Fruit fly (Drosophila melanogaster) whole organism: Measurements from ENCODE around the gene Herp.

Experiments
- CG8478 ChIP-seq: fragments of >200 bp; optimal IDR thresholded peaks from 2 replicates; lab custom pipeline; 2018; ENCODE audit warnings: inconsistent platforms
- Dll ChIP-seq: fragments of >200 bp; optimal IDR thresholded peaks from 2 replicates; lab custom pipeline; 2017
- EcR ChIP-seq, 2 experiments: fragments of >200 bp; optimal IDR thresholded peaks; 2 replicates each; lab custom pipeline; 2017; ENCODE audit warnings: missing biosample characterization in 2 of 2, missing genetic modification characterization in 2 of 2, missing genetic modification reagents in 2 of 2
- pan ChIP-seq: fragments of >200 bp; optimal IDR thresholded peaks from 2 replicates; lab custom pipeline; 2017
- psq ChIP-seq: fragments of >200 bp; optimal IDR thresholded peaks from 2 replicates; lab custom pipeline; 2017
- usp ChIP-seq: fragments of >200 bp; optimal IDR thresholded peaks from 2 replicates; lab custom pipeline; 2017; ENCODE audit warnings: missing biosample characterization, missing genetic modification characterization, mixed read lengths

Gene Herp

dm6 chr2L:7794689-7795475 lies 5.0 kb downstream of the Herp start:
- TF ChIP-seq EcR (GFP tag; optimal IDR thresholded peaks at IDR 0.05; lab: Kevin White, UChicago) = no peak
- no peak for TF ChIP-seq Dll (lab: Kevin White, UChicago)

- TF ChIP-seq CG8478 (no peak), usp (GFP tag; lab: Kevin White, UChicago) (no peak), Dll (lab: Kevin White, UChicago) (no peak), pan (lab: Kevin White, UChicago) (no peak), psq (lab: Kevin White, UChicago) (no peak), EcR (GFP tag; optimal IDR thresholded peaks at IDR 0.05; lab: Kevin White, UChicago) (no peak)
These were observed 8.5 kb downstream of the Herp start for dm6 chr2L:7791356-7791738.

dm6 chr2L:7790448-7791355 lies 9.2 kb downstream of the Herp start, which contains the start of gene CG7149:
CG7149 (minus strand) TSS chr2L:7790557.
- no peak for TF ChIP-seq EcR (GFP tag; optimal IDR thresholded peaks at IDR 0.05; lab: Kevin White, UChicago)
- no peak for TF ChIP-seq usp (GFP tag; lab: Kevin White, UChicago)
- TF ChIP-seq CG8478 = no peak
- no peak for TF ChIP-seq Dll (lab: Kevin White, UChicago)
- no peak for TF ChIP-seq psq (lab: Kevin White, UChicago)
- TF ChIP-seq pan (lab: Kevin White, UChicago) = no peak

dm6 chr2L:7790081-7790447 lies 9.8 kb downstream of the Herp start:
- TF ChIP-seq psq (lab: Kevin White, UChicago) = no peak

dm6 chr2L:7788952-7789466 lies 10.8 kb downstream of the Herp start:
- TF ChIP-seq Dll (lab: Kevin White, UChicago) (no peak), usp (GFP tag; lab: Kevin White, UChicago) (no peak), pan (lab: Kevin White, UChicago) (no peak), EcR (GFP tag; optimal IDR thresholded peaks at IDR 0.05; lab: Kevin White, UChicago) (no peak), CG8478 (no peak), psq (lab: Kevin White, UChicago) (no peak)

- TF ChIP-seq CG8478 (no peak), psq (lab: Kevin White, UChicago) (no peak), usp (GFP tag; lab: Kevin White, UChicago) (no peak), EcR (GFP tag; optimal IDR thresholded peaks at IDR 0.05; lab: Kevin White, UChicago) (no peak), Dll (lab: Kevin White, UChicago) (no peak), pan (lab: Kevin White, UChicago) (no peak)
These were observed 17.0 kb downstream of the Herp start, which contains the start of gene Brd7-9 for dm6 chr2L:7782788-7783401. Brd7-9 (plus strand) TSS chr2L:7782865.

- TF ChIP-seq Dll (lab: Kevin White, UChicago) (no peak), usp (GFP tag; lab: Kevin White, UChicago) (no peak), CG8478 (no peak), pan (lab: Kevin White, UChicago) (no peak), EcR (GFP tag; optimal IDR thresholded peaks at IDR 0.05; lab: Kevin White, UChicago) (no peak), psq (lab: Kevin White, UChicago) (no peak)
These were observed 18.7 kb downstream of the Herp start, which contains the start of gene CG7164 for dm6 chr2L:7781165-7781564. CG7164 (plus strand) TSS chr2L:7781465.

- no peak for TF ChIP-seq Dll (lab: Kevin White, UChicago)
- TF ChIP-seq psq (lab: Kevin White, UChicago) = no peak
These were observed 20.1 kb downstream of the Herp start, which contains the start of gene Uro for dm6 chr2L:7779785-7780184. Uro (plus strand) TSS chr2L:7780085.

- TF ChIP-seq psq (lab: Kevin White, UChicago) = no peak
- TF ChIP-seq pan (lab: Kevin White, UChicago) = no peak
- TF ChIP-seq Dll (lab: Kevin White, UChicago) = no peak
These were observed 21.7 kb downstream of the Herp start, which contains the start of gene CG7179 for dm6 chr2L:7777979-7778692. CG7179 (minus strand) TSS chr2L:7778029.

dm6 chr2L:7775260-7775659 lies 24.6 kb downstream of the Herp start:
- TF ChIP-seq Dll (lab: Kevin White, UChicago) = no peak
- no peak for TF ChIP-seq EcR (GFP tag; optimal IDR thresholded peaks at IDR 0.05; lab: Kevin White, UChicago)
- no peak for TF ChIP-seq psq (lab: Kevin White, UChicago)
- TF ChIP-seq usp (GFP tag; lab: Kevin White, UChicago) = no peak
- TF ChIP-seq pan (lab: Kevin White, UChicago) = no peak
- no peak for TF ChIP-seq CG8478

dm6 chr2L:7771891-7772290 lies 28.0 kb downstream of the Herp start:
- TF ChIP-seq CG8478 = no peak
- TF ChIP-seq psq (lab: Kevin White, UChicago) = no peak
- TF ChIP-seq pan (lab: Kevin White, UChicago) = no peak
